Worm (Caenorhabditis elegans) whole organism, mixed stage, embryonic: ENCODE data around the gene viro-2.

Source experiments
- elt-3 ChIP-seq: fragments of 150-350 bp; optimal IDR thresholded peaks from 2 replicates; lab custom pipeline; 2014; ENCODE audit warnings: missing biosample characterization, missing genetic modification characterization
- nhr-76 ChIP-seq: sonication (generic microtip); optimal IDR thresholded peaks from 2 replicates; lab custom pipeline; 2017; ENCODE audit warnings: missing biosample characterization, missing genetic modification characterization
- snpc-4 ChIP-seq: fragments of 150-350 bp; optimal IDR thresholded peaks from 2 replicates; lab custom pipeline; 2014; ENCODE audit warnings: missing biosample characterization, missing genetic modification characterization

- TF ChIP-seq nhr-76 (tag; lab: Kevin White, UChicago) (no peak), snpc-4 (tag; lab: Kevin White, UChicago) (no peak), elt-3 (no peak)
These were observed 8.2 kb upstream of the viro-2 start for ce11 chrIII:7120477-7120876.
